Worm (Caenorhabditis elegans): ENCODE results near the gene Y69A2AR.23.

- TF ChIP-seq elt-2 (tag; optimal IDR thresholded peaks at IDR 0.05), result no peak
- no peak for TF ChIP-seq sptf-1 (tag; optimal IDR thresholded peaks at IDR 0.05)
- no peak for TF ChIP-seq jun-1 (tag; optimal IDR thresholded peaks at IDR 0.05)
- TF ChIP-seq C34B4.2 (tag; optimal IDR thresholded peaks at IDR 0.05), result no peak
- no peak for TF ChIP-seq ztf-11 (tag; optimal IDR thresholded peaks at IDR 0.05)
- TF ChIP-seq ceh-82 (tag; optimal IDR thresholded peaks at IDR 0.05), result no peak
- no peak for TF ChIP-seq fkh-10 (GFP tag; optimal IDR thresholded peaks at IDR 0.05)
- TF ChIP-seq lin-39 (tag; optimal IDR thresholded peaks at IDR 0.05), result no peak
- no peak for TF ChIP-seq snpc-4 (tag; optimal IDR thresholded peaks at IDR 0.05)
These were observed 43.7 kb downstream of the Y69A2AR.23 start, which contains the start of gene Y69A2AR.22 for ce11 chrIV:2507824-2508223.
